Fruit fly (Drosophila melanogaster): ENCODE data around the gene Sfp24C1.

DNA sequence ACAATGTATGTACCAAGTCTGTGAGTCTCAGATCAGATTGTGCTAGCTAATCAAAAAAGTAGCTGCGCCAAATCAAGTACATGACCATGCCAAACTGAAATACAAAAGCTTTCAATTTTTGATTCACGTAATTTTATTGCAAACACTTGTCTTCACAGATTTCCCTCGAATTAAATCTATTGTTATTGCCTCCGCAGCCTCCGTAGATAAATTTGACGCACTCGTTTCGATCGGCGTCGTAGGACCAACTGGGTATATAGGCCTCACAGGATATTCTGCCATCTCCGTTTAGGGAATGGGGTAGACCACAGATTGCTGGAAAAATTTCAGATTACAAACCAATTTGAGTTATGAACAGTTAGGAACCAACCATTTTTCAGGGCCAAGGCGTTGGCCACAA is 5.6 kb upstream of the Sfp24C1 start, which contains the start of gene CG43165:
- TF ChIP-seq h (GFP tag; optimal IDR thresholded peaks at IDR 0.05) (no peak), CrebA (GFP tag; optimal IDR thresholded peaks at IDR 0.05; ENCODE audit: borderline replicate concordance) (no peak)

Measured in whole organism, wandering third instar larva.